Comparison of ENCODE assay signal across 1 fruit fly cellular context in genomic region chr3R:10520287-10521008, dm6.
TF ChIP-seq lines count a peak whose summit lies in the region.

No protein-coding gene starts in this region.

TF ChIP-seq in whole organism, embryonic, 481 proteins besides CTCF, POLR2A, EP300 and RAD21 (continued from another document):
- peak; percentile 30 for TF ChIP-seq Deaf1 (tag; optimal IDR thresholded peaks at IDR 0.05; lab: Kevin White, UChicago)
- no peak for TF ChIP-seq CG9876 (GFP tag; optimal IDR thresholded peaks at IDR 0.05; lab: Kevin White, UChicago)
- TF ChIP-seq Dref (GFP tag; IDR thresholded peaks at IDR 0.05; lab: Robert Waterston, UW): no peak
- no peak for TF ChIP-seq CG7963 (GFP tag; IDR thresholded peaks at IDR 0.05; lab: Robert Waterston, UW; ENCODE audit: partially characterized antibody)
- no peak for TF ChIP-seq Dp (GFP tag; optimal IDR thresholded peaks at IDR 0.05; lab: Kevin White, UChicago)
- TF ChIP-seq slou (GFP tag; optimal IDR thresholded peaks at IDR 0.05; lab: Kevin White, UChicago): no peak
- TF ChIP-seq dysf (GFP tag; IDR thresholded peaks at IDR 0.05; lab: Robert Waterston, UW): 0 out of 3 replicates have a peak, but pooled peaks have one; percentile 28
- TF ChIP-seq Ravus (GFP tag; IDR thresholded peaks at IDR 0.05; lab: Robert Waterston, UW): no peak
- no peak for TF ChIP-seq ac (GFP tag; optimal IDR thresholded peaks at IDR 0.05; lab: Kevin White, UChicago)
- 0 out of 2 replicates have a peak, but pooled peaks have one; percentile 18 for TF ChIP-seq vvl (GFP tag; IDR thresholded peaks at IDR 0.05; lab: Robert Waterston, UW)
- peak; percentile 1 for TF ChIP-seq HLHmδ (GFP tag; optimal IDR thresholded peaks at IDR 0.05; lab: Kevin White, UChicago)
- no peak for TF ChIP-seq jing (GFP tag; optimal IDR thresholded peaks at IDR 0.05; lab: Kevin White, UChicago)
- no peak for TF ChIP-seq Hr3 (GFP tag; optimal IDR thresholded peaks at IDR 0.05; lab: Kevin White, UChicago)
- TF ChIP-seq kni (GFP tag; optimal IDR thresholded peaks at IDR 0.05; lab: Kevin White, UChicago): no peak
- TF ChIP-seq CG11560 (tag; IDR thresholded peaks at IDR 0.05; lab: Robert Waterston, UW): no peak
- TF ChIP-seq HLH3B (GFP tag; IDR thresholded peaks at IDR 0.05; lab: Robert Waterston, UW): 0 out of 2 replicates have a peak, but pooled peaks have one; percentile 18
- TF ChIP-seq CG12744 (GFP tag; optimal IDR thresholded peaks at IDR 0.05; lab: Kevin White, UChicago): no peak
- no peak for TF ChIP-seq Bteb2 (GFP tag; optimal IDR thresholded peaks at IDR 0.05; lab: Kevin White, UChicago)
- no peak for TF ChIP-seq NC2α (GFP tag; optimal IDR thresholded peaks at IDR 0.05; lab: Kevin White, UChicago)
- TF ChIP-seq kah (GFP tag; optimal IDR thresholded peaks at IDR 0.05; lab: Kevin White, UChicago): no peak
- TF ChIP-seq sim (GFP tag; IDR thresholded peaks at IDR 0.05; lab: Robert Waterston, UW): no peak
- TF ChIP-seq Six4 (GFP tag; optimal IDR thresholded peaks at IDR 0.05; lab: Kevin White, UChicago): no peak
- no peak for TF ChIP-seq otp (GFP tag; IDR thresholded peaks at IDR 0.05; lab: Robert Waterston, UW)
- no peak for TF ChIP-seq CG6654 (GFP tag; optimal IDR thresholded peaks at IDR 0.05; lab: Kevin White, UChicago)
- peak; percentile 21 for TF ChIP-seq CG34376 (GFP tag; optimal IDR thresholded peaks at IDR 0.05; lab: Kevin White, UChicago)
- TF ChIP-seq CG15479 (GFP tag; optimal IDR thresholded peaks at IDR 0.05; lab: Kevin White, UChicago): no peak
- TF ChIP-seq Abd-B (GFP tag; optimal IDR thresholded peaks at IDR 0.05; lab: Kevin White, UChicago): peak; percentile 41
- TF ChIP-seq CG2875 (GFP tag; optimal IDR thresholded peaks at IDR 0.05; lab: Kevin White, UChicago): no peak
- TF ChIP-seq CG10209 (GFP tag; optimal IDR thresholded peaks at IDR 0.05; lab: Kevin White, UChicago): peak; percentile 2
- TF ChIP-seq MBD-R2 (GFP tag; IDR thresholded peaks at IDR 0.05; lab: Robert Waterston, UW): no peak
- TF ChIP-seq bowl (GFP tag; IDR thresholded peaks at IDR 0.05; lab: Robert Waterston, UW): no peak
- TF ChIP-seq ro (GFP tag; IDR thresholded peaks at IDR 0.05; lab: Robert Waterston, UW): no peak
- TF ChIP-seq hb (GFP tag; IDR thresholded peaks at IDR 0.05; lab: Robert Waterston, UW; ENCODE audit: partially characterized antibody): no peak
- no peak for TF ChIP-seq CG1603 (tag; optimal IDR thresholded peaks at IDR 0.05; lab: Kevin White, UChicago)
- TF ChIP-seq Ets65A (GFP tag; lab: Kevin White, UChicago): peak; percentile 63
- TF ChIP-seq pho (GFP tag; optimal IDR thresholded peaks at IDR 0.05; lab: Kevin White, UChicago): peak; percentile 16
- TF ChIP-seq Med (GFP tag; lab: Kevin White, UChicago): peak; percentile 77
- no peak for TF ChIP-seq fd64A (GFP tag; optimal IDR thresholded peaks at IDR 0.05; lab: Kevin White, UChicago)
- no peak for TF ChIP-seq pros (GFP tag; optimal IDR thresholded peaks at IDR 0.05; lab: Kevin White, UChicago)
- no peak for TF ChIP-seq Gsc (GFP tag; IDR thresholded peaks at IDR 0.05; lab: Robert Waterston, UW)
- no peak for TF ChIP-seq Antp (GFP tag; optimal IDR thresholded peaks at IDR 0.05; lab: Kevin White, UChicago)
- TF ChIP-seq CG7271 (tag; optimal IDR thresholded peaks at IDR 0.05; lab: Kevin White, UChicago): no peak
- no peak for TF ChIP-seq CG31388 (GFP tag; optimal IDR thresholded peaks at IDR 0.05; lab: Kevin White, UChicago)
- no peak for TF ChIP-seq CG4707 (GFP tag; optimal IDR thresholded peaks at IDR 0.05; lab: Kevin White, UChicago)
- TF ChIP-seq CG11398 (GFP tag; optimal IDR thresholded peaks at IDR 0.05; lab: Kevin White, UChicago): no peak
- TF ChIP-seq gt (GFP tag; IDR thresholded peaks at IDR 0.05; lab: Robert Waterston, UW): no peak
- TF ChIP-seq CG9932 (GFP tag; IDR thresholded peaks at IDR 0.05; lab: Robert Waterston, UW): peak; percentile 14; the same call in 1 of the 2 replicates
- no peak for TF ChIP-seq luna (GFP tag; optimal IDR thresholded peaks at IDR 0.05; lab: Kevin White, UChicago)
- peak; percentile 30; the same call in 1 of the 3 replicates for TF ChIP-seq CG11695 (GFP tag; IDR thresholded peaks at IDR 0.05; lab: Robert Waterston, UW)
- TF ChIP-seq CG5245 (GFP tag; optimal IDR thresholded peaks at IDR 0.05; lab: Kevin White, UChicago): no peak
- no peak for TF ChIP-seq MESR4 (GFP tag; optimal IDR thresholded peaks at IDR 0.05; lab: Kevin White, UChicago)
- TF ChIP-seq CG6272 (GFP tag; IDR thresholded peaks at IDR 0.05; lab: Robert Waterston, UW): no peak
- TF ChIP-seq E2f2 (GFP tag; IDR thresholded peaks at IDR 0.05; lab: Robert Waterston, UW): no peak; the same call in 1 of the 2 replicates
- TF ChIP-seq Ada2b (GFP tag; IDR thresholded peaks at IDR 0.05; lab: Robert Waterston, UW): no peak
- peak; percentile 62 for TF ChIP-seq Meics (GFP tag; optimal IDR thresholded peaks at IDR 0.05; lab: Kevin White, UChicago)
- peak in 1 of 2 experiments; percentile 61 for TF ChIP-seq Hr51 (GFP tag; optimal IDR thresholded peaks at IDR 0.05; lab: Kevin White, UChicago)
- TF ChIP-seq Hr39 (optimal IDR thresholded peaks at IDR 0.05; lab: Kevin White, UChicago): no peak
- TF ChIP-seq CG12299 (tag; optimal IDR thresholded peaks at IDR 0.05; lab: Kevin White, UChicago): no peak
- TF ChIP-seq CG16863 (GFP tag; optimal IDR thresholded peaks at IDR 0.05; lab: Kevin White, UChicago): no peak
- no peak for TF ChIP-seq CG18764 (GFP tag; optimal IDR thresholded peaks at IDR 0.05; lab: Kevin White, UChicago)
- peak; percentile 86 for TF ChIP-seq row (GFP tag; IDR thresholded peaks at IDR 0.05; lab: Robert Waterston, UW)
- peak; percentile 49 for TF ChIP-seq CG30403 (GFP tag; optimal IDR thresholded peaks at IDR 0.05; lab: Kevin White, UChicago)
- TF ChIP-seq CG10321 (GFP tag; IDR thresholded peaks at IDR 0.05; lab: Robert Waterston, UW): no peak
- TF ChIP-seq CG6689 (GFP tag; IDR thresholded peaks at IDR 0.05; lab: Robert Waterston, UW): peak; percentile 36; the same call in 1 of the 2 replicates
- TF ChIP-seq crc (GFP tag; optimal IDR thresholded peaks at IDR 0.05; lab: Kevin White, UChicago): no peak
- no peak for TF ChIP-seq bigmax (GFP tag; optimal IDR thresholded peaks at IDR 0.05; lab: Kevin White, UChicago)
- TF ChIP-seq esg (GFP tag; conservative IDR thresholded peaks at IDR 0.05; lab: Robert Waterston, UW): peak; percentile 48
- no peak for TF ChIP-seq aop (GFP tag; IDR thresholded peaks at IDR 0.05; lab: Robert Waterston, UW)
- peak; percentile 49; the same call in 1 of the 2 replicates for TF ChIP-seq slbo (GFP tag; IDR thresholded peaks at IDR 0.05; lab: Robert Waterston, UW)
- TF ChIP-seq CG9797 (GFP tag; optimal IDR thresholded peaks at IDR 0.05; lab: Kevin White, UChicago): no peak
- no peak for TF ChIP-seq pan (optimal IDR thresholded peaks at IDR 0.05; lab: Kevin White, UChicago)
- peak in 1 of 2 experiments; percentile 15 for TF ChIP-seq pan (GFP tag; optimal IDR thresholded peaks at IDR 0.05 in 1 of 2, IDR thresholded peaks at IDR 0.05 in 1 of 2)
- TF ChIP-seq CG2678 (tag; optimal IDR thresholded peaks at IDR 0.05; lab: Kevin White, UChicago): peak; percentile 82
- TF ChIP-seq CG6254 (GFP tag; optimal IDR thresholded peaks at IDR 0.05; lab: Kevin White, UChicago): peak; percentile 31
- no peak for TF ChIP-seq TFAM (GFP tag; optimal IDR thresholded peaks at IDR 0.05; lab: Kevin White, UChicago)
- no peak for TF ChIP-seq knrl (GFP tag; IDR thresholded peaks at IDR 0.05; lab: Robert Waterston, UW; ENCODE audit: partially characterized antibody)
- TF ChIP-seq fu2 (GFP tag; optimal IDR thresholded peaks at IDR 0.05; lab: Kevin White, UChicago): no peak
- no peak for TF ChIP-seq Aef1 (GFP tag; IDR thresholded peaks at IDR 0.05; lab: Robert Waterston, UW)
- no peak for TF ChIP-seq CG34422 (GFP tag; IDR thresholded peaks at IDR 0.05; lab: Robert Waterston, UW)
- TF ChIP-seq maf-S (GFP tag; optimal IDR thresholded peaks at IDR 0.05; lab: Kevin White, UChicago): no peak
- no peak for TF ChIP-seq wdn (GFP tag; IDR thresholded peaks at IDR 0.05; lab: Robert Waterston, UW)
- no peak for TF ChIP-seq CG6765 (GFP tag; optimal IDR thresholded peaks at IDR 0.05; lab: Kevin White, UChicago)
- no peak for TF ChIP-seq sna (GFP tag; IDR thresholded peaks at IDR 0.05; lab: Robert Waterston, UW; ENCODE audit: partially characterized antibody)
- TF ChIP-seq Usf (GFP tag; optimal IDR thresholded peaks at IDR 0.05; lab: Kevin White, UChicago): no peak
- no peak for TF ChIP-seq D19B (GFP tag; optimal IDR thresholded peaks at IDR 0.05; lab: Kevin White, UChicago)
- peak; percentile 36; the same call in 1 of the 2 replicates for TF ChIP-seq ssp (GFP tag; IDR thresholded peaks at IDR 0.05; lab: Robert Waterston, UW)
- no peak for TF ChIP-seq ash1 (GFP tag; optimal IDR thresholded peaks at IDR 0.05; lab: Kevin White, UChicago)
- TF ChIP-seq vnd (GFP tag; IDR thresholded peaks at IDR 0.05; lab: Robert Waterston, UW; ENCODE audit: partially characterized antibody): no peak
- no peak for TF ChIP-seq NC2β (GFP tag; optimal IDR thresholded peaks at IDR 0.05; lab: Kevin White, UChicago)
- peak; percentile 16 for TF ChIP-seq CG9437 (GFP tag; optimal IDR thresholded peaks at IDR 0.05; lab: Kevin White, UChicago)
- peak; percentile 41 for TF ChIP-seq CG18619 (GFP tag; optimal IDR thresholded peaks at IDR 0.05; lab: Kevin White, UChicago)
- no peak for TF ChIP-seq jumu (GFP tag; optimal IDR thresholded peaks at IDR 0.05; lab: Kevin White, UChicago)
- TF ChIP-seq dm (GFP tag; optimal IDR thresholded peaks at IDR 0.05; lab: Kevin White, UChicago): no peak
- no peak for TF ChIP-seq Dip2 (GFP tag; IDR thresholded peaks at IDR 0.05; lab: Robert Waterston, UW)
- peak; percentile 2 for TF ChIP-seq CG31365 (tag; optimal IDR thresholded peaks at IDR 0.05; lab: Kevin White, UChicago)
- no peak for TF ChIP-seq CG17328 (GFP tag; IDR thresholded peaks at IDR 0.05; lab: Robert Waterston, UW)
- TF ChIP-seq zfh2 (GFP tag; optimal IDR thresholded peaks at IDR 0.05; lab: Kevin White, UChicago): no peak
- no peak for TF ChIP-seq salm (tag; optimal IDR thresholded peaks at IDR 0.05; lab: Kevin White, UChicago)
- no peak for TF ChIP-seq h (optimal IDR thresholded peaks at IDR 0.05; lab: Kevin White, UChicago)
- no peak for TF ChIP-seq CG10565 (GFP tag; optimal IDR thresholded peaks at IDR 0.05; lab: Kevin White, UChicago)
- no peak for TF ChIP-seq CG10274 (GFP tag; optimal IDR thresholded peaks at IDR 0.05; lab: Kevin White, UChicago)
- TF ChIP-seq gro (GFP tag; optimal IDR thresholded peaks at IDR 0.05; lab: Kevin White, UChicago): no peak
- peak; percentile 9 for TF ChIP-seq nau (GFP tag; optimal IDR thresholded peaks at IDR 0.05; lab: Kevin White, UChicago)
- no peak for TF ChIP-seq tup (GFP tag; optimal IDR thresholded peaks at IDR 0.05; lab: Kevin White, UChicago)
- no peak for TF ChIP-seq CG13624 (GFP tag; optimal IDR thresholded peaks at IDR 0.05; lab: Kevin White, UChicago)
- no peak for TF ChIP-seq yki (optimal IDR thresholded peaks at IDR 0.05; lab: Kevin White, UChicago)
- peak; percentile 23 for TF ChIP-seq CG8281 (tag; optimal IDR thresholded peaks at IDR 0.05; lab: Kevin White, UChicago)
- TF ChIP-seq CG17359 (tag; optimal IDR thresholded peaks at IDR 0.05; lab: Kevin White, UChicago): peak; percentile 51
- no peak for TF ChIP-seq CG11723 (GFP tag; optimal IDR thresholded peaks at IDR 0.05; lab: Kevin White, UChicago)
- no peak for TF ChIP-seq CG32767 (GFP tag; IDR thresholded peaks at IDR 0.05; lab: Robert Waterston, UW)
- no peak for TF ChIP-seq wek (GFP tag; optimal IDR thresholded peaks at IDR 0.05; lab: Kevin White, UChicago)
- TF ChIP-seq unpg (GFP tag; optimal IDR thresholded peaks at IDR 0.05; lab: Kevin White, UChicago): peak; percentile 55
- no peak for TF ChIP-seq HLH54F (GFP tag; optimal IDR thresholded peaks at IDR 0.05; lab: Kevin White, UChicago)
- TF ChIP-seq twi (tag; optimal IDR thresholded peaks at IDR 0.05; lab: Kevin White, UChicago): peak; percentile 0
- TF ChIP-seq onecut (GFP tag; IDR thresholded peaks at IDR 0.05; lab: Robert Waterston, UW): no peak
- no peak for TF ChIP-seq tll (GFP tag; optimal IDR thresholded peaks at IDR 0.05; lab: Kevin White, UChicago)
- peak; percentile 84 for TF ChIP-seq sens (GFP tag; lab: Kevin White, UChicago)
- peak; percentile 69 for TF ChIP-seq CG3281 (GFP tag; optimal IDR thresholded peaks at IDR 0.05; lab: Kevin White, UChicago)
- TF ChIP-seq CG4820 (GFP tag; optimal IDR thresholded peaks at IDR 0.05; lab: Kevin White, UChicago): peak; percentile 35
- TF ChIP-seq CG12659 (GFP tag; optimal IDR thresholded peaks at IDR 0.05; lab: Kevin White, UChicago): peak; percentile 36
- TF ChIP-seq Optix (GFP tag; IDR thresholded peaks at IDR 0.05; lab: Robert Waterston, UW): no peak
- TF ChIP-seq CG2120 (GFP tag; optimal IDR thresholded peaks at IDR 0.05; lab: Kevin White, UChicago): peak; percentile 56
- TF ChIP-seq Hmr (GFP tag; optimal IDR thresholded peaks at IDR 0.05; lab: Kevin White, UChicago): peak; percentile 57
- no peak for TF ChIP-seq Oaz (GFP tag; IDR thresholded peaks at IDR 0.05; lab: Robert Waterston, UW)
- peak; percentile 10 for TF ChIP-seq Asciz (GFP tag; optimal IDR thresholded peaks at IDR 0.05; lab: Kevin White, UChicago)
- TF ChIP-seq CG10959 (GFP tag; IDR thresholded peaks at IDR 0.05; lab: Robert Waterston, UW): no peak
- no peak for TF ChIP-seq en (GFP tag; optimal IDR thresholded peaks at IDR 0.05; lab: Kevin White, UChicago)
- no peak for TF ChIP-seq CG10431 (GFP tag; optimal IDR thresholded peaks at IDR 0.05; lab: Kevin White, UChicago)
